Fruit fly (Drosophila melanogaster): ENCODE data around the gene CG34250.

Gene CG34250

DNA sequence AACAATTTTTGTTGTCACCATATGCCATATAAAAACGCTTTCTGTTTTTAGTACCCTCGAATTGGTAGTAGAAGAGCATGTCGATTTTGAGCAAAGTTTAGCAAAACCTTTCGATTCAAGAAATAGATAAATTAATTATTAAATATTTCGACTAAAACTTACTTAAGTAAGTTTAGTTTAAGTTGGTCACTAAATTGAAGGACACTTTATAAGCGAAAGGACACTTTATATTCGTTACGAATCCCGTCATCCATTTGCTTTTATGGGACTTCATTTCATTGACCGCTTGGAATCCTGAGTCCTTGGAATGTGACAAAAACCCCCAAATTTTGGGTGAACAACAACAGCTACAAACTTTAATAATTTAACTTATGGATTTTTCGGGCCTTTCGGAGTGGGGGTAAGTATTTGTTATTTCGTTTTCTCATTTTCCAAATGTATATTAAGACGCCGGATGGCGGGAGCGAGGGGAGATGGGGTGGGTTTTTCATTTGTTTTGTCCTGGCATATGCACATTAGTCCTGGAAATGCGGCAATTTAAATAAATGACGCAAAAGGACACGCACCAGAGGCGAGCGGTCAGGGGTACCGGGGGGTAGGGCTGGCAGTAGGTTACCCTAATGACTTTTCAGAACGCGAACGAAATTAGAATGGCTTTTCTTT is 17.0 kb upstream of the CG34250 start (continued):
- TF ChIP-seq az2 (GFP tag; optimal IDR thresholded peaks at IDR 0.05) (peak; percentile 20), CG18619 (GFP tag; optimal IDR thresholded peaks at IDR 0.05) (peak; percentile 0), dmrt99B (tag; optimal IDR thresholded peaks at IDR 0.05) (peak; percentile 48), dmrt11E (tag; optimal IDR thresholded peaks at IDR 0.05) (peak; percentile 42), h (optimal IDR thresholded peaks at IDR 0.05) (no peak), Hmx (GFP tag; optimal IDR thresholded peaks at IDR 0.05) (no peak), Atf6 (GFP tag; IDR thresholded peaks at IDR 0.05) (0 out of 2 replicates have a peak, but pooled peaks have one; percentile 27), CG15269 (tag; optimal IDR thresholded peaks at IDR 0.05) (peak; percentile 33), Asciz (GFP tag; optimal IDR thresholded peaks at IDR 0.05) (peak; percentile 25), ATbp (GFP tag; optimal IDR thresholded peaks at IDR 0.05) (peak; percentile 17), CG2120 (GFP tag; optimal IDR thresholded peaks at IDR 0.05) (peak; percentile 42), tgo (GFP tag; IDR thresholded peaks at IDR 0.05) (peak; percentile 19; the same call in 1 of the 3 replicates), abd-A (tag; optimal IDR thresholded peaks at IDR 0.05) (peak; percentile 37), CG4424 (GFP tag; optimal IDR thresholded peaks at IDR 0.05) (no peak), Gug (GFP tag; IDR thresholded peaks at IDR 0.05) (peak; percentile 35; the same call in 1 of the 4 replicates), CG6683 (GFP tag; optimal IDR thresholded peaks at IDR 0.05) (peak; percentile 11), CG1233 (GFP tag; optimal IDR thresholded peaks at IDR 0.05) (no peak), zfh1 (GFP tag; IDR thresholded peaks at IDR 0.05) (peak; percentile 63; the same call in 2 of the 3 replicates), Lpt (GFP tag; optimal IDR thresholded peaks at IDR 0.05) (no peak), tio (GFP tag; optimal IDR thresholded peaks at IDR 0.05) (peak; percentile 12), Awh (GFP tag; IDR thresholded peaks at IDR 0.05) (no peak), Side (GFP tag; optimal IDR thresholded peaks at IDR 0.05) (no peak), CG14050 (GFP tag; IDR thresholded peaks at IDR 0.05) (peak; percentile 49; the same call in 2 of the 3 replicates), CG15514 (GFP tag; optimal IDR thresholded peaks at IDR 0.05) (peak; percentile 13), ind (GFP tag; optimal IDR thresholded peaks at IDR 0.05) (peak; percentile 7), CG18262 (tag; optimal IDR thresholded peaks at IDR 0.05) (peak; percentile 56), CG13775 (GFP tag; optimal IDR thresholded peaks at IDR 0.05) (peak; percentile 7), Camta (GFP tag; optimal IDR thresholded peaks at IDR 0.05) (no peak), sd (tag; optimal IDR thresholded peaks at IDR 0.05) (peak; percentile 51), CG17359 (tag; optimal IDR thresholded peaks at IDR 0.05) (peak; percentile 55), Ssrp (tag; optimal IDR thresholded peaks at IDR 0.05) (peak; percentile 43), D (optimal IDR thresholded peaks at IDR 0.05) (no peak), D (GFP tag; optimal IDR thresholded peaks at IDR 0.05) (peak; percentile 32), Ptx1 (GFP tag; IDR thresholded peaks at IDR 0.05) (peak; percentile 41; the same call in 1 of the 2 replicates), CG10979 (tag; optimal IDR thresholded peaks at IDR 0.05) (peak; percentile 40), CG11695 (GFP tag; IDR thresholded peaks at IDR 0.05) (peak; percentile 63; the same call in 2 of the 3 replicates), lab (GFP tag; optimal IDR thresholded peaks at IDR 0.05) (peak; percentile 69), MTF-1 (GFP tag; optimal IDR thresholded peaks at IDR 0.05; ENCODE audit: borderline replicate concordance) (no peak), vvl (GFP tag; IDR thresholded peaks at IDR 0.05) (peak; percentile 58), br (optimal IDR thresholded peaks at IDR 0.05) (no peak), CG33557 (GFP tag; optimal IDR thresholded peaks at IDR 0.05) (no peak), hkb (optimal IDR thresholded peaks at IDR 0.05) (no peak), hkb (GFP tag; IDR thresholded peaks at IDR 0.05) (peak; percentile 59; the same call in 1 of the 2 replicates), CG30403 (GFP tag; optimal IDR thresholded peaks at IDR 0.05) (peak; percentile 32), Xrp1 (GFP tag; IDR thresholded peaks at IDR 0.05) (peak; percentile 76), D19A (tag; optimal IDR thresholded peaks at IDR 0.05) (peak; percentile 39), grau (tag; optimal IDR thresholded peaks at IDR 0.05) (peak; percentile 48), crol (GFP tag; IDR thresholded peaks at IDR 0.05) (peak; percentile 77), lmd (GFP tag; IDR thresholded peaks at IDR 0.05) (0 out of 2 replicates have a peak, but pooled peaks have one; percentile 17), onecut (GFP tag; IDR thresholded peaks at IDR 0.05) (peak; percentile 61; the same call in 1 of the 2 replicates)
